ENCODE assay signal across 2 worm cellular contexts in genomic region chrII:5425633-5426032, ce11.
A peak's percentile ranks its signal among the peaks of the same experiment; 100 is the strongest.
TF ChIP-seq lines count a peak whose summit lies in the region.

Gene F07F6.8 (minus strand): TSS chrII:5425733.

TF ChIP-seq in whole organism, L4 larva, 104 proteins besides CTCF, POLR2A, EP300 and RAD21:
- TF ChIP-seq php-3 (GFP tag; IDR thresholded peaks at IDR 0.05; lab: Robert Waterston, UW) (no peak), egl-43 (GFP tag; IDR thresholded peaks at IDR 0.05; lab: Robert Waterston, UW) (no peak), F10B5.3 (tag; optimal IDR thresholded peaks at IDR 0.05; lab: Kevin White, UChicago) (no peak), madf-9 (GFP tag; conservative IDR thresholded peaks at IDR 0.05; lab: Robert Waterston, UW) (no peak), nhr-28 (tag; optimal IDR thresholded peaks at IDR 0.05; lab: Kevin White, UChicago) (no peak), aha-1 (tag; lab: Kevin White, UChicago) (peak; percentile 31)

TF ChIP-seq in whole organism, young adult, 124 proteins besides CTCF, POLR2A, EP300 and RAD21:
- TF ChIP-seq repo-1 (tag; optimal IDR thresholded peaks at IDR 0.05; lab: Kevin White, UChicago) (peak; percentile 16), madf-6 (GFP tag; IDR thresholded peaks at IDR 0.05; lab: Robert Waterston, UW) (0 out of 2 replicates have a peak, but pooled peaks have one; percentile 14), C17E4.6 (GFP tag; IDR thresholded peaks at IDR 0.05; lab: Robert Waterston, UW) (no peak), chd-7 (tag; optimal IDR thresholded peaks at IDR 0.05; lab: Kevin White, UChicago) (no peak), lsl-1 (GFP tag; optimal IDR thresholded peaks at IDR 0.05; lab: Kevin White, UChicago) (no peak), mxl-1 (tag; optimal IDR thresholded peaks at IDR 0.05; lab: Kevin White, UChicago) (peak; percentile 6), rec-8 (tag; optimal IDR thresholded peaks at IDR 0.05; lab: Kevin White, UChicago) (no peak), ceh-79 (tag; optimal IDR thresholded peaks at IDR 0.05; lab: Kevin White, UChicago) (no peak)
